Worm (Caenorhabditis elegans) whole organism, late embryonic: Measurements from ENCODE around the gene F47B10.6.

Source experiments
- C38D4.7 ChIP-seq: fragments of 200-800 bp; sonication (Bioruptor generic); optimal IDR thresholded peaks from 2 replicates; lab custom pipeline; 2018; ENCODE audit warnings: mild to moderate bottlenecking, missing genetic modification characterization, moderate library complexity, missing compliant biosample characterization
- F13H6.1 ChIP-seq: sonication (generic microtip); optimal IDR thresholded peaks from 2 replicates; lab custom pipeline; 2016; ENCODE audit warnings: missing genetic modification characterization, missing compliant biosample characterization
- K02D7.2 ChIP-seq: sonication (generic microtip); optimal IDR thresholded peaks from 2 replicates; lab custom pipeline; 2017; ENCODE audit warnings: mild to moderate bottlenecking, missing genetic modification characterization, missing compliant biosample characterization
- Y22D7AL.16 ChIP-seq: sonication (generic microtip); optimal IDR thresholded peaks from 2 replicates; lab custom pipeline; 2016; ENCODE audit warnings: missing genetic modification characterization, missing compliant biosample characterization
- ahr-1 ChIP-seq: sonication (generic microtip); optimal IDR thresholded peaks from 2 replicates; lab custom pipeline; 2016; ENCODE audit warnings: missing genetic modification characterization, missing compliant biosample characterization
- ama-1 ChIP-seq: fragments of 150-350 bp; optimal IDR thresholded peaks from 2 replicates; lab custom pipeline; 2014
- ceh-18 ChIP-seq: sonication (generic microtip); optimal IDR thresholded peaks from 2 replicates; lab custom pipeline; 2016; ENCODE audit warnings: missing genetic modification characterization, missing compliant biosample characterization
- ceh-19 ChIP-seq: fragments of 200-800 bp; sonication (Bioruptor generic); optimal IDR thresholded peaks from 2 replicates; lab custom pipeline; 2018; ENCODE audit warnings: mild to moderate bottlenecking, missing genetic modification characterization, missing compliant biosample characterization
- ceh-2 ChIP-seq: sonication (generic microtip); optimal IDR thresholded peaks from 2 replicates; lab custom pipeline; 2016; ENCODE audit warnings: missing genotype, missing genetic modification characterization, missing compliant biosample characterization
- ceh-22 ChIP-seq: sonication (generic microtip); optimal IDR thresholded peaks from 2 replicates; lab custom pipeline; 2017; ENCODE audit warnings: missing biosample characterization, missing genetic modification characterization
- ceh-24 ChIP-seq: sonication (generic microtip); optimal IDR thresholded peaks from 2 replicates; lab custom pipeline; 2016; ENCODE audit warnings: mild to moderate bottlenecking, missing genetic modification characterization, missing compliant biosample characterization
- ceh-30 ChIP-seq: fragments of 150-350 bp; optimal IDR thresholded peaks from 2 replicates; lab custom pipeline; 2014; ENCODE audit warnings: missing biosample characterization, missing genetic modification characterization
- ceh-31 ChIP-seq: sonication (generic microtip); optimal IDR thresholded peaks from 2 replicates; lab custom pipeline; 2016; ENCODE audit warnings: missing genetic modification characterization, missing compliant biosample characterization
- ceh-34 ChIP-seq: sonication (generic microtip); optimal IDR thresholded peaks from 2 replicates; lab custom pipeline; 2016; ENCODE audit warnings: mild to moderate bottlenecking, missing genetic modification characterization, missing compliant biosample characterization
- ceh-45 ChIP-seq: fragments of 200-800 bp; sonication (Bioruptor generic); IDR thresholded peaks from 2 replicates; pipeline ENCODE4 v1.3.6; 2022; ENCODE audit warnings: missing genetic modification reagents, missing genetic modification characterization, missing compliant biosample characterization
- ceh-48 ChIP-seq: sonication (generic microtip); optimal IDR thresholded peaks from 2 replicates; lab custom pipeline; 2016; ENCODE audit warnings: missing genetic modification characterization, inconsistent platforms, missing compliant biosample characterization
- ceh-9 ChIP-seq: sonication (generic microtip); optimal IDR thresholded peaks from 2 replicates; lab custom pipeline; 2016; ENCODE audit warnings: mild to moderate bottlenecking, missing genetic modification characterization, inconsistent platforms, missing compliant biosample characterization
- che-1 ChIP-seq: sonication (generic microtip); optimal IDR thresholded peaks from 2 replicates; lab custom pipeline; 2016; ENCODE audit warnings: mild to moderate bottlenecking, missing genetic modification characterization, missing compliant biosample characterization
- dmd-4 ChIP-seq: sonication (generic microtip); optimal IDR thresholded peaks from 2 replicates; lab custom pipeline; 2016; ENCODE audit warnings: borderline replicate concordance, missing genetic modification characterization, missing compliant biosample characterization
- ets-4 ChIP-seq: sonication (generic microtip); optimal IDR thresholded peaks from 2 replicates; lab custom pipeline; 2016; ENCODE audit warnings: missing genetic modification characterization, missing compliant biosample characterization
- fax-1 ChIP-seq: sonication (generic microtip); optimal IDR thresholded peaks from 2 replicates; lab custom pipeline; 2016; ENCODE audit warnings: missing genotype, missing genetic modification characterization, missing compliant biosample characterization
- gmeb-2 ChIP-seq: sonication (generic microtip); optimal IDR thresholded peaks from 2 replicates; lab custom pipeline; 2016; ENCODE audit warnings: missing genetic modification characterization, inconsistent platforms, missing compliant biosample characterization
- hlh-13 ChIP-seq: fragments of 200-800 bp; sonication (Bioruptor generic); optimal IDR thresholded peaks from 2 replicates; lab custom pipeline; 2018; ENCODE audit warnings: mild to moderate bottlenecking, missing genetic modification characterization, missing compliant biosample characterization
- hlh-15 ChIP-seq: sonication (generic microtip); optimal IDR thresholded peaks from 2 replicates; lab custom pipeline; 2016; ENCODE audit warnings: missing genetic modification characterization, missing compliant biosample characterization
- hlh-30 ChIP-seq: sonication (generic microtip); optimal IDR thresholded peaks from 2 replicates; lab custom pipeline; 2017; ENCODE audit warnings: antibody characterized with exemption, missing genetic modification characterization, missing compliant biosample characterization; ENCODE audit not compliant: insufficient read depth
- hlh-6 ChIP-seq: sonication (generic microtip); optimal IDR thresholded peaks from 2 replicates; lab custom pipeline; 2016; ENCODE audit warnings: missing genotype, missing genetic modification characterization, missing compliant biosample characterization
- lim-6 ChIP-seq: sonication (generic microtip); optimal IDR thresholded peaks from 2 replicates; lab custom pipeline; 2016; ENCODE audit warnings: missing genetic modification characterization, missing compliant biosample characterization
- lin-11 ChIP-seq: fragments of 200-800 bp; sonication (Bioruptor generic); optimal IDR thresholded peaks from 2 replicates; lab custom pipeline; 2018; ENCODE audit warnings: mild to moderate bottlenecking, missing genetic modification characterization, missing compliant biosample characterization
- madf-2 ChIP-seq: sonication (generic microtip); optimal IDR thresholded peaks from 2 replicates; lab custom pipeline; 2017; ENCODE audit warnings: missing genetic modification characterization, missing compliant biosample characterization
- mec-3 ChIP-seq: sonication (generic microtip); optimal IDR thresholded peaks from 2 replicates; lab custom pipeline; 2016; ENCODE audit warnings: borderline replicate concordance, missing genetic modification characterization, missing compliant biosample characterization
- nhr-11 ChIP-seq: fragments of 150-350 bp; optimal IDR thresholded peaks from 2 replicates; lab custom pipeline; 2014; ENCODE audit warnings: missing biosample characterization, missing genetic modification characterization
- odd-2 ChIP-seq: sonication (generic microtip); optimal IDR thresholded peaks from 2 replicates; lab custom pipeline; 2017; ENCODE audit warnings: antibody characterized with exemption, mild to moderate bottlenecking, missing genetic modification characterization, missing compliant biosample characterization
- pag-3 ChIP-seq: sonication (generic microtip); optimal IDR thresholded peaks from 2 replicates; lab custom pipeline; 2016; ENCODE audit warnings: missing compliant biosample characterization, missing genetic modification characterization, borderline replicate concordance
- pat-9 ChIP-seq: fragments of 200-800 bp; sonication (Bioruptor generic); optimal IDR thresholded peaks from 2 replicates; lab custom pipeline; 2018; ENCODE audit warnings: mild to moderate bottlenecking, missing genetic modification characterization, moderate library complexity, missing compliant biosample characterization
- pha-4 ChIP-seq: fragments of 150-350 bp; optimal IDR thresholded peaks from 2 replicates; lab custom pipeline; 2018; ENCODE audit warnings: missing biosample characterization, missing genetic modification reagents, missing genetic modification characterization
- pqm-1 ChIP-seq: sonication (generic microtip); optimal IDR thresholded peaks from 2 replicates; lab custom pipeline; 2016; ENCODE audit warnings: missing genetic modification characterization, missing compliant biosample characterization
- pros-1 ChIP-seq: fragments of 150-350 bp; optimal IDR thresholded peaks from 2 replicates; lab custom pipeline; 2014; ENCODE audit warnings: missing biosample characterization, missing genetic modification reagents, missing genetic modification characterization
- rnt-1 ChIP-seq: sonication (generic microtip); optimal IDR thresholded peaks from 2 replicates; lab custom pipeline; 2016; ENCODE audit warnings: missing genetic modification characterization, missing compliant biosample characterization
- sdc-2 ChIP-seq: sonication (generic microtip); optimal IDR thresholded peaks from 2 replicates; lab custom pipeline; 2016; ENCODE audit warnings: missing genotype, missing genetic modification characterization, missing compliant biosample characterization
- sox-2 ChIP-seq: fragments of 200-800 bp; sonication (Bioruptor generic); IDR thresholded peaks from 2 replicates; pipeline ENCODE4 v1.3.6; 2022; ENCODE audit warnings: missing genetic modification reagents, missing genetic modification characterization, missing compliant biosample characterization
- syd-9 ChIP-seq: sonication (generic microtip); optimal IDR thresholded peaks from 2 replicates; lab custom pipeline; 2016; ENCODE audit warnings: mild to moderate bottlenecking, missing genetic modification characterization, moderate library complexity, missing compliant biosample characterization
- tbx-2 ChIP-seq: sonication (generic microtip); optimal IDR thresholded peaks from 2 replicates; lab custom pipeline; 2016; ENCODE audit warnings: missing genetic modification characterization, missing compliant biosample characterization
- unc-42 ChIP-seq: sonication (generic microtip); optimal IDR thresholded peaks from 2 replicates; lab custom pipeline; 2016; ENCODE audit warnings: missing genotype, missing genetic modification characterization, missing compliant biosample characterization
- unc-55 ChIP-seq: sonication (generic microtip); optimal IDR thresholded peaks from 2 replicates; lab custom pipeline; 2017; ENCODE audit warnings: missing biosample characterization, missing genetic modification reagents, missing genetic modification characterization
- unc-86 ChIP-seq: sonication (generic microtip); optimal IDR thresholded peaks from 2 replicates; lab custom pipeline; 2016; ENCODE audit warnings: missing genetic modification characterization, missing compliant biosample characterization
- zip-5 ChIP-seq: sonication (generic microtip); optimal IDR thresholded peaks from 2 replicates; lab custom pipeline; 2016; ENCODE audit warnings: missing genetic modification characterization, missing compliant biosample characterization
- ztf-16 ChIP-seq: sonication (generic microtip); optimal IDR thresholded peaks from 2 replicates; lab custom pipeline; 2017; ENCODE audit warnings: missing genetic modification characterization, missing compliant biosample characterization

Gene F47B10.6

DNA sequence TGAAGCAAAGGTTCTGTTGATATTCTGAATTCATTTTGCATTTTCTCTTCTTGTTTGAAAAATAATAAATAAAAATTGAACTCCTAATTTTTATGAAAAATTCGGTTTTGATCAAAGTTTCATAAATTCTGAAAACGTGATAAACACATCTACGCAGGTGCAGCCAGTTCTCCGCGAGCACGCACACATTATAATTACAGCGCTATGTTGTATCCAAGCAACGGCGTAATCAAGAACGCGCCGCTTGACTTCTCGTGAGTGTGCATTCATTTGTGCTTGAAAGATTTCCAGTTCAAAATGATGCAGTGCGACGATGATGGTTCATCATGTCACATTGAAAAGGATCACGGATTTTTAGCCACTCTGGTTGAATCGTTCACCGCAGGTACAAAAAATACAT lies 3.6 kb downstream of the F47B10.6 start, which contains the start of gene F47B10.3:
F47B10.3 (plus strand) TSS at position 301 of the 400 bp plus-strand sequence.
- TF ChIP-seq syd-9 (no peak), hlh-13 (GFP tag; lab: Kevin White, UChicago) (no peak), F13H6.1 (tag; lab: Kevin White, UChicago) (no peak)

ce11 chrX:10896498-10896897 lies 8.2 kb downstream of the F47B10.6 start, which contains the start of gene haly-1:
haly-1 (minus strand) TSS chrX:10896598.
- no peak for TF ChIP-seq ceh-48
- no peak for TF ChIP-seq sox-2 (GFP tag; lab: Robert Waterston, UW)
- no peak for TF ChIP-seq nhr-11 (tag; lab: Kevin White, UChicago)
- no peak for TF ChIP-seq hlh-13 (GFP tag; lab: Kevin White, UChicago)
- TF ChIP-seq unc-86 (tag; lab: Kevin White, UChicago), result no peak
- no peak for TF ChIP-seq ceh-45 (GFP tag; lab: Robert Waterston, UW)
- no peak for TF ChIP-seq gmeb-2 (tag; lab: Kevin White, UChicago)
- TF ChIP-seq hlh-15 (tag; lab: Kevin White, UChicago), result no peak
- TF ChIP-seq lin-11, result no peak
- TF ChIP-seq ahr-1 (tag; lab: Kevin White, UChicago), result no peak
- no peak for TF ChIP-seq pros-1 (tag; lab: Kevin White, UChicago)
- no peak for TF ChIP-seq ceh-24 (tag; lab: Kevin White, UChicago)
- no peak for TF ChIP-seq ceh-31 (tag; lab: Kevin White, UChicago)
- TF ChIP-seq ceh-19 (GFP tag; lab: Kevin White, UChicago), result no peak
- TF ChIP-seq zip-5 (tag; lab: Kevin White, UChicago), result no peak
- TF ChIP-seq ets-4, result no peak
- TF ChIP-seq Y22D7AL.16, result no peak
- no peak for TF ChIP-seq pat-9
- TF ChIP-seq unc-42 (tag; lab: Kevin White, UChicago), result no peak
- TF ChIP-seq syd-9, result no peak

DNA sequence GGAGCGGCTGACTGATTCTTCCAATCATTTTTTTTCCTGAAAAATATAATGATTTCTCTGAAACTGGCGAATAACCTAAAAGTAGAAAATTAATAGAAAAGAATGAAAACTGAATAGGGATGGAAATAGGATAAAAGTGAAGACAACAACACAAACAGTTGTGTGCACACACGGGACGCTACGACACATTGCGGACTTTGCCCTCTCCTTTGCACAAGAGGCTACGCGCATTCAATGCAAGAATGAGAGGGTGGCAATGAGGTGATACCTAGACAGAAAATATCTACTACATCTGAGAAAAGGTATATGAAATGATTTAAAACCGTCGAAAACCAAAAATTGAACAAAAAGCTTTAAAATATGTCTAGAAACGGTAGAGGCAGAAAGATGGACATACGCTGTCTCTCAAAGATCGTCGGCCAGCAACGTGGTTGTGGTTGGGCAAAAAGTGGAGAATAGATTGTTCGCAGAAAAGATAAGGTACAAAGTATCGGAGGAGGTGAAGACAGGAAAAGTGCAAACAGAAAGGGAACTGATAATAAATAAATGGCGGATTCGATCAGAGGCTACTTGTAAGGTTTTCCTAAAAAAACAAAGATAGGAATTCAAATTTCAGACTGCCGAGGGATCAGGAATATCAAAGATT lies 11.9 kb downstream of the F47B10.6 start, which contains the start of gene suca-1:
suca-1 (minus strand) TSS at position 36 of the 646 bp plus-strand sequence.
- TF ChIP-seq K02D7.2 (tag; lab: Kevin White, UChicago), result peak; percentile 11
- no peak for TF ChIP-seq odd-2 (tag; lab: Kevin White, UChicago)
- no peak for TF ChIP-seq mec-3
- peak; percentile 71 for TF ChIP-seq tbx-2 (tag; lab: Kevin White, UChicago)
- peak; percentile 40 for TF ChIP-seq F13H6.1 (tag; lab: Kevin White, UChicago)
- no peak for TF ChIP-seq ceh-22 (tag; lab: Kevin White, UChicago)
- no peak for TF ChIP-seq pros-1 (tag; lab: Kevin White, UChicago)
- no peak for TF ChIP-seq pqm-1
- no peak for TF ChIP-seq dmd-4 (tag; lab: Kevin White, UChicago)
- peak; percentile 2 for TF ChIP-seq hlh-30 (tag; lab: Kevin White, UChicago)
- TF ChIP-seq ceh-19 (GFP tag; lab: Kevin White, UChicago), result peak; percentile 1
- no peak for TF ChIP-seq ahr-1 (tag; lab: Kevin White, UChicago)
- no peak for TF ChIP-seq rnt-1
- peak; percentile 14 for TF ChIP-seq C38D4.7 (GFP tag; lab: Kevin White, UChicago)
- peak; percentile 33 for TF ChIP-seq ceh-2 (tag; lab: Kevin White, UChicago)
- no peak for TF ChIP-seq ama-1 (lab: Kevin White, UChicago)
- no peak for TF ChIP-seq che-1
- no peak for TF ChIP-seq ceh-9 (tag; lab: Kevin White, UChicago)
- TF ChIP-seq sdc-2 (tag; lab: Kevin White, UChicago), result peak; percentile 51
- TF ChIP-seq madf-2, result peak; percentile 28
- TF ChIP-seq lim-6 (tag; lab: Kevin White, UChicago), result no peak
- no peak for TF ChIP-seq syd-9
- peak; percentile 36 for TF ChIP-seq hlh-6 (tag; lab: Kevin White, UChicago)
- peak; percentile 3 for TF ChIP-seq unc-42 (tag; lab: Kevin White, UChicago)
- no peak for TF ChIP-seq Y22D7AL.16
- no peak for TF ChIP-seq hlh-15 (tag; lab: Kevin White, UChicago)
- peak; percentile 34 for TF ChIP-seq ceh-18 (tag; lab: Kevin White, UChicago)
- TF ChIP-seq ceh-30 (tag; lab: Kevin White, UChicago), result peak; percentile 58
- no peak for TF ChIP-seq pha-4 (tag; lab: Kevin White, UChicago)
- no peak for TF ChIP-seq pag-3 (tag; lab: Kevin White, UChicago)
- TF ChIP-seq gmeb-2 (tag; lab: Kevin White, UChicago), result peak; percentile 14
- no peak for TF ChIP-seq zip-5 (tag; lab: Kevin White, UChicago)
- TF ChIP-seq ceh-34 (tag; lab: Kevin White, UChicago), result peak; percentile 51
- TF ChIP-seq unc-55, result no peak
- peak; percentile 19 for TF ChIP-seq ceh-31 (tag; lab: Kevin White, UChicago)
- TF ChIP-seq fax-1 (tag; lab: Kevin White, UChicago), result no peak
- no peak for TF ChIP-seq ztf-16 (tag; lab: Kevin White, UChicago)
